Worm (Caenorhabditis elegans) whole organism, L4 larva: ENCODE results near the gene F40F8.12.

Experiments used
- aha-1 ChIP-seq: fragments of 150-350 bp; peaks from one replicate; lab custom pipeline; 2014; ENCODE audit warnings: missing biosample characterization, missing genetic modification characterization
- ceh-82 ChIP-seq: sonication (generic microtip); optimal IDR thresholded peaks from 2 replicates; lab custom pipeline; 2017; ENCODE audit warnings: missing biosample characterization, missing genetic modification characterization
- dpl-1 ChIP-seq: fragments of 150-350 bp; optimal IDR thresholded peaks from 2 replicates; lab custom pipeline; 2014; ENCODE audit warnings: missing biosample characterization, missing genetic modification reagents, missing genetic modification characterization
- dve-1 ChIP-seq: sonication (generic microtip); optimal IDR thresholded peaks from 2 replicates; lab custom pipeline; 2017; ENCODE audit warnings: antibody characterized with exemption, mild to moderate bottlenecking, missing genetic modification characterization, missing compliant biosample characterization; ENCODE audit not compliant: insufficient read depth
- fos-1 ChIP-seq: fragments of 150-350 bp; optimal IDR thresholded peaks from 2 replicates; lab custom pipeline; 2014; ENCODE audit warnings: missing biosample characterization, missing genetic modification characterization
- lim-7 ChIP-seq: fragments of 200-800 bp; sonication (Bioruptor generic); IDR thresholded peaks from 2 replicates; pipeline ENCODE4 v1.3.6; 2022; ENCODE audit warnings: missing genetic modification characterization, missing compliant biosample characterization
- lin-39 ChIP-seq: fragments of 150-350 bp; optimal IDR thresholded peaks from 2 replicates; lab custom pipeline; 2014; ENCODE audit warnings: missing biosample characterization, missing genetic modification reagents, missing genetic modification characterization
- mxl-2 ChIP-seq: fragments of 200-800 bp; sonication (Bioruptor generic); conservative IDR thresholded peaks from 2 replicates; pipeline ENCODE4 v1.3.6; 2022; ENCODE audit warnings: missing genetic modification reagents, missing genetic modification characterization, missing compliant biosample characterization
- nhr-11 ChIP-seq: fragments of 150-350 bp; optimal IDR thresholded peaks from 2 replicates; lab custom pipeline; 2014; ENCODE audit warnings: missing biosample characterization, missing genetic modification characterization
- nhr-77 ChIP-seq: fragments of 150-350 bp; optimal IDR thresholded peaks from 2 replicates; lab custom pipeline; 2014; ENCODE audit warnings: missing biosample characterization, missing genetic modification characterization
- pha-4 ChIP-seq, 2 experiments: fragments of 150-350 bp in 1 of 2; fragments of 200-800 bp in 1 of 2; sonication (Bioruptor generic) in 1 of 2; IDR thresholded peaks in 1 of 2; optimal IDR thresholded peaks in 1 of 2; 2 replicates each; pipeline versions ENCODE4 v1.3.6 to Lab custom; 2014 to 2022; ENCODE audit warnings: missing genetic modification characterization in 2 of 2, missing genetic modification reagents in 2 of 2, missing biosample characterization in 1 of 2, missing compliant biosample characterization in 1 of 2
- zfp-3 ChIP-seq: fragments of 200-800 bp; sonication (Bioruptor generic); conservative IDR thresholded peaks from 2 replicates; pipeline ENCODE4 v1.3.6; 2022; ENCODE audit warnings: missing genetic modification reagents, missing genetic modification characterization, missing compliant biosample characterization
- ztf-11 ChIP-seq: fragments of 150-350 bp; optimal IDR thresholded peaks from 2 replicates; lab custom pipeline; 2014; ENCODE audit warnings: missing biosample characterization, missing genetic modification characterization

- TF ChIP-seq dve-1 (tag; lab: Kevin White, UChicago) (peak; percentile 80), aha-1 (tag; lab: Kevin White, UChicago) (peak; percentile 83), nhr-77 (tag; lab: Kevin White, UChicago) (peak; percentile 72), mxl-2 (GFP tag; lab: Robert Waterston, UW) (no peak), pha-4 (GFP tag; IDR thresholded peaks at IDR 0.05; lab: Robert Waterston, UW) (no peak), pha-4 (tag; optimal IDR thresholded peaks at IDR 0.05; lab: Kevin White, UChicago) (peak; percentile 66), zfp-3 (no peak), lin-39 (tag; lab: Kevin White, UChicago) (no peak), fos-1 (tag; lab: Kevin White, UChicago) (no peak), ceh-82 (no peak), dpl-1 (peak; percentile 73), lim-7 (GFP tag; lab: Robert Waterston, UW) (no peak), nhr-11 (tag; lab: Kevin White, UChicago) (peak; percentile 32), ztf-11 (tag; lab: Kevin White, UChicago) (no peak)
These were observed 26.6 kb upstream of the F40F8.12 start for ce11 chrII:11103052-11103451.
